Fruit fly (Drosophila melanogaster) Kc167 (cell line): ENCODE results near the gene CG14506.

Experiments used
- insv ChIP-seq: fragments of >200 bp; optimal IDR thresholded peaks from 3 replicates; lab custom pipeline; 2018; ENCODE audit warnings: missing external identifiers
- psq ChIP-seq: fragments of >200 bp; optimal IDR thresholded peaks from 2 replicates; lab custom pipeline; 2017; ENCODE audit warnings: missing external identifiers

- TF ChIP-seq insv (no peak), psq (no peak)
Measured at dm6 chr3R:29307639-29308038, 10.7 kb upstream of the CG14506 start.
